In genomic region chr2L:12487823-12488222, dm6 we compare ENCODE assay signal across 2 fruit fly cellular contexts.
A peak's percentile ranks its signal among the peaks of the same experiment; 100 is the strongest.
TF ChIP-seq lines count a peak whose summit lies in the region.

No protein-coding gene starts in this region.

- no peak for TF ChIP-seq CTCF in whole organism, embryonic (GFP tag; optimal IDR thresholded peaks at IDR 0.05; lab: Kevin White, UChicago)

TF ChIP-seq in whole organism, adult, 20 proteins besides CTCF, POLR2A, EP300 and RAD21:
- TF ChIP-seq CG12768 (GFP tag; optimal IDR thresholded peaks at IDR 0.05; lab: Kevin White, UChicago), result no peak
- no peak for TF ChIP-seq Hr96 (GFP tag; optimal IDR thresholded peaks at IDR 0.05; lab: Kevin White, UChicago)
- no peak for TF ChIP-seq toe (GFP tag; optimal IDR thresholded peaks at IDR 0.05; lab: Kevin White, UChicago)
- peak; percentile 82 for TF ChIP-seq kay (GFP tag; lab: Kevin White, UChicago; ENCODE audit: borderline replicate concordance)
- TF ChIP-seq CG33017 (tag; optimal IDR thresholded peaks at IDR 0.05; lab: Kevin White, UChicago), result no peak
- TF ChIP-seq cic (GFP tag; optimal IDR thresholded peaks at IDR 0.05; lab: Kevin White, UChicago), result peak; percentile 24
- no peak for TF ChIP-seq CG14711 (tag; optimal IDR thresholded peaks at IDR 0.05; lab: Kevin White, UChicago)

TF ChIP-seq in whole organism, embryonic, 481 proteins besides CTCF, POLR2A, EP300 and RAD21:
- TF ChIP-seq chinmo (GFP tag; IDR thresholded peaks at IDR 0.05; lab: Robert Waterston, UW; ENCODE audit: partially characterized antibody) (0 out of 4 replicates have a peak, but pooled peaks have one; percentile 17), cwo (GFP tag; optimal IDR thresholded peaks at IDR 0.05; lab: Kevin White, UChicago) (peak; percentile 74), CG7987 (GFP tag; optimal IDR thresholded peaks at IDR 0.05; lab: Kevin White, UChicago) (peak; percentile 83), CG34376 (GFP tag; optimal IDR thresholded peaks at IDR 0.05; lab: Kevin White, UChicago) (peak; percentile 49), Optix (GFP tag; IDR thresholded peaks at IDR 0.05; lab: Robert Waterston, UW) (no peak), sug (tag; optimal IDR thresholded peaks at IDR 0.05; lab: Kevin White, UChicago) (peak; percentile 35), HHEX (GFP tag; optimal IDR thresholded peaks at IDR 0.05; lab: Kevin White, UChicago) (no peak)

Comparison
In these comparisons a context has a peak if more than half of its experiments do, and no peak if none do; other contexts are left out.
1. Of the 1 proteins assayed by ChIP-seq in both whole organism, embryonic and whole organism, adult: peak only in whole organism, embryonic: none; only in whole organism, adult: kay; in both: none; in neither: 0.